Fruit fly (Drosophila melanogaster) whole organism, prepupa: ENCODE data around the gene Faa.

Experiments used
- Blimp-1 ChIP-seq: fragments of 200-800 bp; sonication (Bioruptor generic); optimal IDR thresholded peaks from 3 replicates; lab custom pipeline; 2017; ENCODE audit warnings: missing biosample characterization, missing genetic modification characterization, mild to moderate bottlenecking, moderate library complexity, missing genetic modification reagents
- CG10631 ChIP-seq: fragments of 200-800 bp; sonication (Bioruptor generic); optimal IDR thresholded peaks from 2 replicates; lab custom pipeline; 2016; ENCODE audit warnings: missing biosample characterization, missing genetic modification characterization
- CG11294 ChIP-seq: fragments of 200-800 bp; sonication (Bioruptor generic); IDR thresholded peaks from 2 replicates; pipeline ENCODE4 v1.3.6; 2022; ENCODE audit warnings: missing biosample characterization, missing genetic modification characterization
- CG11762 ChIP-seq: fragments of 200-800 bp; sonication (Bioruptor generic); optimal IDR thresholded peaks from 3 replicates; lab custom pipeline; 2016; ENCODE audit warnings: missing biosample characterization, missing genetic modification characterization; ENCODE audit not compliant: insufficient read depth
- CG11902 ChIP-seq: fragments of 200-800 bp; sonication (Bioruptor generic); optimal IDR thresholded peaks from 3 replicates; lab custom pipeline; 2016; ENCODE audit warnings: missing biosample characterization, missing genetic modification characterization
- CG15336 ChIP-seq: fragments of 200-800 bp; sonication (Bioruptor generic); IDR thresholded peaks from 2 replicates; pipeline ENCODE4 v1.3.6; 2022; ENCODE audit warnings: missing biosample characterization, missing genetic modification characterization
- CG1621 ChIP-seq: fragments of 200-800 bp; sonication (Bioruptor generic); optimal IDR thresholded peaks from 3 replicates; lab custom pipeline; 2018; ENCODE audit warnings: missing biosample characterization, mild to moderate bottlenecking, missing genetic modification characterization
- CG16779 ChIP-seq: fragments of 200-800 bp; sonication (Bioruptor generic); optimal IDR thresholded peaks from 3 replicates; lab custom pipeline; 2017; ENCODE audit warnings: missing biosample characterization, mild to moderate bottlenecking, missing genetic modification characterization
- CG3032 ChIP-seq: fragments of 200-800 bp; optimal IDR thresholded peaks from 2 replicates; lab custom pipeline; 2019; ENCODE audit warnings: missing biosample characterization, mild to moderate bottlenecking, missing genetic modification characterization, moderate library complexity
- CG31627 ChIP-seq: fragments of 200-800 bp; sonication (Bioruptor generic); optimal IDR thresholded peaks from 3 replicates; lab custom pipeline; 2016; ENCODE audit warnings: missing biosample characterization, missing genetic modification characterization
- CG34406 ChIP-seq: fragments of 200-800 bp; sonication (Bioruptor generic); optimal IDR thresholded peaks from 3 replicates; lab custom pipeline; 2016; ENCODE audit warnings: missing biosample characterization, missing genetic modification characterization
- CG3919 ChIP-seq: fragments of 200-800 bp; sonication (Bioruptor generic); optimal IDR thresholded peaks from 3 replicates; lab custom pipeline; 2016; ENCODE audit warnings: missing biosample characterization, missing genetic modification characterization
- CG4318 ChIP-seq: fragments of 200-800 bp; sonication (Bioruptor generic); optimal IDR thresholded peaks from 3 replicates; lab custom pipeline; 2017; ENCODE audit warnings: missing biosample characterization, mild to moderate bottlenecking, missing genetic modification characterization
- CG6163 ChIP-seq: fragments of 200-800 bp; sonication (Bioruptor generic); IDR thresholded peaks from 3 replicates; pipeline ENCODE4 v1.3.6; 2022; ENCODE audit warnings: missing biosample characterization, missing genetic modification characterization
- CG6276 ChIP-seq: fragments of 200-800 bp; sonication (Bioruptor generic); optimal IDR thresholded peaks from 2 replicates; lab custom pipeline; 2017; ENCODE audit warnings: missing biosample characterization, mild to moderate bottlenecking, missing genetic modification characterization
- CG6792 ChIP-seq: fragments of 200-800 bp; sonication (Bioruptor generic); optimal IDR thresholded peaks from 3 replicates; lab custom pipeline; 2016; ENCODE audit warnings: missing biosample characterization, missing genetic modification characterization
- CG6808 ChIP-seq: fragments of 200-800 bp; sonication (Bioruptor generic); optimal IDR thresholded peaks from 3 replicates; lab custom pipeline; 2017; ENCODE audit warnings: missing biosample characterization, missing genetic modification characterization, mild to moderate bottlenecking, moderate library complexity, missing genetic modification reagents
- CG6854 ChIP-seq: fragments of 200-800 bp; sonication (Bioruptor generic); optimal IDR thresholded peaks from 2 replicates; lab custom pipeline; 2017; ENCODE audit warnings: missing biosample characterization, mild to moderate bottlenecking, missing genetic modification characterization
- CG8119 ChIP-seq: fragments of 200-800 bp; sonication (Bioruptor generic); IDR thresholded peaks from 3 replicates; pipeline ENCODE4 v1.3.6; 2022; ENCODE audit warnings: missing biosample characterization, missing genetic modification characterization
- CG8319 ChIP-seq: fragments of 200-800 bp; sonication (Bioruptor generic); optimal IDR thresholded peaks from 3 replicates; lab custom pipeline; 2016; ENCODE audit warnings: missing biosample characterization, missing genetic modification characterization
- CG8632 ChIP-seq: fragments of 200-800 bp; sonication (Bioruptor generic); optimal IDR thresholded peaks from 3 replicates; lab custom pipeline; 2016; ENCODE audit warnings: missing biosample characterization, missing genetic modification characterization
- Eip75B ChIP-seq: fragments of 200-800 bp; sonication (Bioruptor generic); optimal IDR thresholded peaks from 3 replicates; lab custom pipeline; 2016; ENCODE audit warnings: missing biosample characterization, missing genetic modification characterization
- Eip78C ChIP-seq: fragments of 200-800 bp; sonication (Bioruptor generic); peaks from one replicate; lab custom pipeline; 2016; ENCODE audit warnings: missing biosample characterization, missing genetic modification characterization
- Eip93F ChIP-seq: fragments of 200-800 bp; sonication (Bioruptor generic); optimal IDR thresholded peaks from 2 replicates; lab custom pipeline; 2016; ENCODE audit warnings: missing biosample characterization, mild to moderate bottlenecking, missing genetic modification characterization
- Ets96B ChIP-seq: fragments of 200-800 bp; optimal IDR thresholded peaks from 2 replicates; lab custom pipeline; 2019; ENCODE audit warnings: missing biosample characterization, mild to moderate bottlenecking, missing genetic modification characterization, moderate library complexity
- Gug ChIP-seq: fragments of 200-800 bp; sonication (Bioruptor generic); IDR thresholded peaks from 2 replicates; pipeline ENCODE4 v1.3.6; 2022; ENCODE audit warnings: missing biosample characterization, missing genetic modification characterization
- Hr38 ChIP-seq: sonication (Bioruptor generic); optimal IDR thresholded peaks from 2 replicates; lab custom pipeline; 2016; ENCODE audit warnings: missing biosample characterization, missing genetic modification characterization
- Lpt ChIP-seq: fragments of 200-800 bp; sonication (Bioruptor generic); optimal IDR thresholded peaks from 3 replicates; lab custom pipeline; 2016; ENCODE audit warnings: missing biosample characterization, missing genetic modification characterization
- Met ChIP-seq: fragments of 200-800 bp; sonication (Bioruptor generic); optimal IDR thresholded peaks from 3 replicates; lab custom pipeline; 2016; ENCODE audit warnings: missing biosample characterization, missing genetic modification characterization
- OdsH ChIP-seq: fragments of 200-800 bp; sonication (Bioruptor generic); optimal IDR thresholded peaks from 3 replicates; lab custom pipeline; 2016; ENCODE audit warnings: missing biosample characterization, missing genetic modification characterization
- Sox102F ChIP-seq: fragments of 200-800 bp; sonication (Bioruptor generic); optimal IDR thresholded peaks from 2 replicates; lab custom pipeline; 2016; ENCODE audit warnings: missing biosample characterization, mild to moderate bottlenecking, missing genetic modification characterization
- Sox14 ChIP-seq: fragments of 200-800 bp; sonication (Bioruptor generic); optimal IDR thresholded peaks from 3 replicates; lab custom pipeline; 2016; ENCODE audit warnings: missing biosample characterization, missing genetic modification characterization
- Sox15 ChIP-seq: fragments of 200-800 bp; sonication (Bioruptor generic); optimal IDR thresholded peaks from 3 replicates; lab custom pipeline; 2016; ENCODE audit warnings: missing biosample characterization, missing genetic modification characterization
- dac ChIP-seq: fragments of 200-800 bp; sonication (Bioruptor generic); optimal IDR thresholded peaks from 2 replicates; lab custom pipeline; 2017; ENCODE audit warnings: missing biosample characterization, mild to moderate bottlenecking, missing genetic modification characterization
- eg ChIP-seq: fragments of 200-800 bp; sonication (Bioruptor generic); IDR thresholded peaks from 3 replicates; pipeline ENCODE4 v1.3.6; 2022; ENCODE audit warnings: missing biosample characterization, missing genetic modification characterization
- esn ChIP-seq: fragments of 200-800 bp; sonication (Bioruptor generic); optimal IDR thresholded peaks from 2 replicates; lab custom pipeline; 2016; ENCODE audit warnings: missing biosample characterization, mild to moderate bottlenecking, missing genetic modification characterization, moderate library complexity
- fd85E ChIP-seq: fragments of 200-800 bp; sonication (Bioruptor generic); optimal IDR thresholded peaks from 3 replicates; lab custom pipeline; 2016; ENCODE audit warnings: missing biosample characterization, missing genetic modification characterization
- fkh ChIP-seq: fragments of 200-800 bp; sonication (Bioruptor generic); optimal IDR thresholded peaks from 3 replicates; lab custom pipeline; 2017; ENCODE audit warnings: missing biosample characterization, mild to moderate bottlenecking, missing genetic modification characterization, moderate library complexity
- lz ChIP-seq: fragments of 200-800 bp; sonication (Bioruptor generic); optimal IDR thresholded peaks from 3 replicates; lab custom pipeline; 2016; ENCODE audit warnings: missing biosample characterization, missing genetic modification characterization
- net ChIP-seq: fragments of 200-800 bp; sonication (Bioruptor generic); optimal IDR thresholded peaks from 3 replicates; lab custom pipeline; 2016; ENCODE audit warnings: missing biosample characterization, missing genetic modification characterization
- pdm3 ChIP-seq: fragments of 200-800 bp; sonication (Bioruptor generic); optimal IDR thresholded peaks from 3 replicates; lab custom pipeline; 2016; ENCODE audit warnings: missing biosample characterization, missing genetic modification characterization
- salr ChIP-seq, 2 experiments: fragments of 200-800 bp; sonication (Bioruptor generic); optimal IDR thresholded peaks; 3 replicates each; lab custom pipeline; 2016 to 2018; ENCODE audit warnings: missing biosample characterization in 2 of 2, missing genetic modification characterization in 2 of 2, mild to moderate bottlenecking in 1 of 2
- spab ChIP-seq: fragments of 200-800 bp; sonication (Bioruptor generic); optimal IDR thresholded peaks from 2 replicates; lab custom pipeline; 2017; ENCODE audit warnings: missing biosample characterization, mild to moderate bottlenecking, missing genetic modification characterization, missing genetic modification reagents
- ss ChIP-seq, 2 experiments: fragments of 200-800 bp; sonication (Bioruptor generic); optimal IDR thresholded peaks; 2 replicates in 1 of 2; 3 replicates in 1 of 2; lab custom pipeline; 2017 to 2018; ENCODE audit warnings: mild to moderate bottlenecking in 2 of 2, missing biosample characterization in 2 of 2, missing genetic modification characterization in 2 of 2, moderate library complexity in 1 of 2
- svp ChIP-seq: fragments of 200-800 bp; sonication (Bioruptor generic); peaks from one replicate; lab custom pipeline; 2016; ENCODE audit warnings: missing biosample characterization, missing genetic modification characterization
- topi ChIP-seq: fragments of 200-800 bp; sonication (Bioruptor generic); optimal IDR thresholded peaks from 3 replicates; lab custom pipeline; 2016; ENCODE audit warnings: missing biosample characterization, missing genetic modification characterization
- vri ChIP-seq: fragments of 200-800 bp; sonication (Bioruptor generic); optimal IDR thresholded peaks from 3 replicates; lab custom pipeline; 2016; ENCODE audit warnings: missing biosample characterization, mild to moderate bottlenecking, missing genetic modification characterization

The Faa gene

DNA sequence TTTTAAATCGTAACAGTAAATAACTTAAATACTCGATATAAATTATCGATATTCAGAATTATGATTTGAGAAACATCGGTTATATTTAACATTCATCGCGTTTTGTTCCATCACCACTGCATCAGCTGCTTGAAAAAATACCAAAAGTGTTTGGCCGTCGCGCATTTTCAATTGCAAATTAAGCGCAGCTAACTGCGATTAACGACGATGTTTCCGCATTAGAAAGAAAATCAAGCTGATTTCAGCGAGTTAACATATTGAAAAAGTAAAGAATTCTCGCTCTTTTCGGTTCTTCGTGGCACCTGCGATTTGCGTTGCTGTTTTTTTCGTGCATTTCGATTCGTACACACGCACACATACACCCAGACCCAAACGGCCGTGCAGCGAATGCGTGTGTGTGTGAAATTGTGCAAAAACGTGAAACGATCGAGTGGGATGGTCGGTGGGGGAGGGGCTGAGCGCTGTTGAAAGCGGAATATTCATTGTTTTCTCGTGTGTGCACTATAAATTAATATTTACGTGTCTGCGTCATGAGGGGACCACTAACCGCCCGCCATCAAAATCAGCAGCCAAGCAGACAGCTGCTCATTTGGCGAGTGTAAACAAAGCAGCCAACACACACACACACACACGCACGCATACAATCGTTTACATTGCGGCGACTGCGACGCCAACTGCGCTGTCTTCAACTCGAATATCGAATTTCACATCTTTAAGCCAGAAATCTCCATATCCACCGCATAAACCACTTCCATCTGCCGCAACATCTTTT is 34.5 kb upstream of the Faa start, which contains the start of gene Ack (continued):
- no peak for TF ChIP-seq CG8632
- TF ChIP-seq CG8319 (GFP tag; lab: Kevin White, UChicago), result no peak
- no peak for TF ChIP-seq CG8119 (GFP tag; lab: Robert Waterston, UW)
- no peak for TF ChIP-seq OdsH
- TF ChIP-seq net, result no peak
- peak; percentile 28 for TF ChIP-seq CG1621 (tag; lab: Kevin White, UChicago)
- TF ChIP-seq Eip93F (GFP tag; lab: Kevin White, UChicago), result no peak
- peak; percentile 15 for TF ChIP-seq svp (GFP tag; lab: Kevin White, UChicago)
- TF ChIP-seq CG3032 (tag; lab: Kevin White, UChicago), result no peak
- TF ChIP-seq Ets96B, result no peak
- no peak for TF ChIP-seq spab
- no peak for TF ChIP-seq fd85E (GFP tag; lab: Kevin White, UChicago)
- TF ChIP-seq salr (GFP tag; optimal IDR thresholded peaks at IDR 0.05; lab: Kevin White, UChicago), result no peak
- TF ChIP-seq dac (GFP tag; lab: Kevin White, UChicago), result no peak
- TF ChIP-seq CG6163 (GFP tag; lab: Robert Waterston, UW), result 0 out of 3 replicates have a peak, but pooled peaks have one; percentile 9
- TF ChIP-seq Met, result no peak
- TF ChIP-seq CG10631 (GFP tag; lab: Kevin White, UChicago), result no peak
- TF ChIP-seq vri, result peak; percentile 17
- peak; percentile 56 for TF ChIP-seq Eip78C (GFP tag; lab: Kevin White, UChicago)
- no peak for TF ChIP-seq CG11294 (GFP tag; lab: Robert Waterston, UW)
- TF ChIP-seq lz (GFP tag; lab: Kevin White, UChicago), result no peak
- no peak for TF ChIP-seq CG11762 (GFP tag; lab: Kevin White, UChicago)
- TF ChIP-seq CG4318 (GFP tag; lab: Kevin White, UChicago), result no peak
- no peak for TF ChIP-seq Sox102F (GFP tag; lab: Kevin White, UChicago)
- TF ChIP-seq topi (GFP tag; lab: Kevin White, UChicago), result no peak
- TF ChIP-seq fkh, result peak; percentile 93
- TF ChIP-seq CG3919, result no peak
- TF ChIP-seq Gug, result no peak; the same call in 1 of the 2 replicates
- TF ChIP-seq Hr38, result no peak
- no peak for TF ChIP-seq CG6792 (GFP tag; lab: Kevin White, UChicago)
- TF ChIP-seq, all 60 proteins: peak for 8

- no peak for TF ChIP-seq pdm3 (GFP tag; lab: Kevin White, UChicago)
- no peak for TF ChIP-seq CG1621 (tag; lab: Kevin White, UChicago)
- no peak for TF ChIP-seq spab
- TF ChIP-seq CG11902 (GFP tag; lab: Kevin White, UChicago), result no peak
- TF ChIP-seq Met, result no peak
- TF ChIP-seq CG31627, result no peak
- TF ChIP-seq Lpt (GFP tag; lab: Kevin White, UChicago), result no peak
- no peak for TF ChIP-seq Sox14 (GFP tag; lab: Kevin White, UChicago)
- peak; percentile 80 for TF ChIP-seq vri
- no peak for TF ChIP-seq eg (GFP tag; lab: Robert Waterston, UW)
- no peak for TF ChIP-seq CG6808 (GFP tag; lab: Kevin White, UChicago)
- no peak for TF ChIP-seq salr (GFP tag; optimal IDR thresholded peaks at IDR 0.05; lab: Kevin White, UChicago)
- TF ChIP-seq Sox15 (GFP tag; lab: Kevin White, UChicago), result no peak
- TF ChIP-seq ss (GFP tag; optimal IDR thresholded peaks at IDR 0.05; lab: Kevin White, UChicago), result peak in 1 of 2 experiments; percentile 20
- TF ChIP-seq esn (GFP tag; lab: Kevin White, UChicago), result no peak
- TF ChIP-seq CG11762 (GFP tag; lab: Kevin White, UChicago), result no peak
- TF ChIP-seq Eip78C (GFP tag; lab: Kevin White, UChicago), result peak; percentile 69
- no peak for TF ChIP-seq OdsH
- no peak for TF ChIP-seq CG6792 (GFP tag; lab: Kevin White, UChicago)
- TF ChIP-seq CG34406, result no peak
- no peak for TF ChIP-seq Ets96B
- TF ChIP-seq CG6276 (GFP tag; lab: Kevin White, UChicago), result peak; percentile 37
- TF ChIP-seq CG16779 (tag; lab: Kevin White, UChicago), result no peak
- TF ChIP-seq CG6854 (GFP tag; lab: Kevin White, UChicago), result no peak
- no peak for TF ChIP-seq Gug
- no peak for TF ChIP-seq Blimp-1 (GFP tag; lab: Kevin White, UChicago)
- no peak for TF ChIP-seq CG15336 (GFP tag; lab: Robert Waterston, UW)
- TF ChIP-seq CG3919, result no peak
- peak; percentile 51 for TF ChIP-seq Eip93F (GFP tag; lab: Kevin White, UChicago)
- no peak for TF ChIP-seq Hr38
- peak; percentile 20 for TF ChIP-seq Eip75B
- no peak for TF ChIP-seq topi (GFP tag; lab: Kevin White, UChicago)
- peak; percentile 77 for TF ChIP-seq svp (GFP tag; lab: Kevin White, UChicago)
- no peak for TF ChIP-seq Sox102F (GFP tag; lab: Kevin White, UChicago)
Measured at dm6 chr3L:4107120-4107519, 33.4 kb upstream of the Faa start.
